Fruit fly (Drosophila melanogaster) whole organism, prepupa: ENCODE results near the gene vir-1.

ENCODE experiments used
- CG11762 ChIP-seq: fragments of 200-800 bp; sonication (Bioruptor generic); optimal IDR thresholded peaks from 3 replicates; lab custom pipeline; 2016; ENCODE audit warnings: missing biosample characterization, missing genetic modification characterization; ENCODE audit not compliant: insufficient read depth
- CG6854 ChIP-seq: fragments of 200-800 bp; sonication (Bioruptor generic); optimal IDR thresholded peaks from 2 replicates; lab custom pipeline; 2017; ENCODE audit warnings: missing biosample characterization, mild to moderate bottlenecking, missing genetic modification characterization
- CG9139 ChIP-seq: fragments of 200-800 bp; sonication (Bioruptor generic); optimal IDR thresholded peaks from 3 replicates; lab custom pipeline; 2017; ENCODE audit warnings: missing biosample characterization, mild to moderate bottlenecking, missing genetic modification characterization
- Met ChIP-seq: fragments of 200-800 bp; sonication (Bioruptor generic); optimal IDR thresholded peaks from 3 replicates; lab custom pipeline; 2016; ENCODE audit warnings: missing biosample characterization, missing genetic modification characterization
- fkh ChIP-seq: fragments of 200-800 bp; sonication (Bioruptor generic); optimal IDR thresholded peaks from 3 replicates; lab custom pipeline; 2017; ENCODE audit warnings: missing biosample characterization, mild to moderate bottlenecking, missing genetic modification characterization, moderate library complexity
- net ChIP-seq: fragments of 200-800 bp; sonication (Bioruptor generic); optimal IDR thresholded peaks from 3 replicates; lab custom pipeline; 2016; ENCODE audit warnings: missing biosample characterization, missing genetic modification characterization
- pdm3 ChIP-seq: fragments of 200-800 bp; sonication (Bioruptor generic); optimal IDR thresholded peaks from 3 replicates; lab custom pipeline; 2016; ENCODE audit warnings: missing biosample characterization, missing genetic modification characterization
- topi ChIP-seq: fragments of 200-800 bp; sonication (Bioruptor generic); optimal IDR thresholded peaks from 3 replicates; lab custom pipeline; 2016; ENCODE audit warnings: missing biosample characterization, missing genetic modification characterization

dm6 chr2L:12460767-12461739, 37.8 kb upstream of the vir-1 start:
- TF ChIP-seq topi (peak; percentile 61), Met (GFP tag; lab: Kevin White, UChicago) (peak; percentile 63), pdm3 (GFP tag; lab: Kevin White, UChicago) (peak; percentile 26), CG6854 (GFP tag; lab: Kevin White, UChicago) (peak; percentile 91), fkh (GFP tag; lab: Kevin White, UChicago) (peak; percentile 99), net (GFP tag; lab: Kevin White, UChicago) (peak; percentile 72), CG11762 (GFP tag; lab: Kevin White, UChicago) (no peak), CG9139 (GFP tag; lab: Kevin White, UChicago) (peak; percentile 86)
